Fruit fly (Drosophila melanogaster): Measurements from ENCODE around the gene CG18628.
A peak's percentile ranks its signal among the peaks of the same experiment; 100 is the strongest.

The CG18628 gene

DNA sequence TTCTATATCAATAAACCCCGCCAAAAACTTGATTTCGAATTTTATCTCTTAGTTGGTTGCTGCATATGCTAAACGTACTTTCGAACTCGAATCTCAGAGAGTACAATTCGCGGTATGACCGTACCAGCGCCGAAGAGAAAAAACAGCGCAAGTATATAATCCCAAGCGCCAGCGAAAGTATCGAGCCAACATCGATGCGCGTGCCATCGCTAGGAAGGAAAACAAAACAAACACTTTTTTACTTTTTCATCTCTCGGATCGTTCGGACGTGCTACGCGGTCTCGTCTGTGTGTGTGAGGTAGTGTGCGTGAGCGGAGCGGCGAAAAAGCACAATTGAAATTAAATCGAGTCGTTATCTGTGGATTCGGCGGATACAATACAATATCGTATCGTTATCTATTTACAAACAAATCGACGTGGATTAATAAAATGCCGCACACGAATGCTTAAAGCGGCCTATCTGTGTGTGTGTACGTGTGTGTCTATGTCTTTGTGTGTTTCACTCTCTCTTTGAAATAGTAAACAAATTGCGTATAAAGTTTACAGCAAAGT, 25.0 kb downstream of the CG18628 start, which contains the start of gene simj (continued):
- TF ChIP-seq CG6813 (GFP tag; optimal IDR thresholded peaks at IDR 0.05) (peak; percentile 30), Fer1 (GFP tag; optimal IDR thresholded peaks at IDR 0.05) (peak; percentile 80), ato (GFP tag; IDR thresholded peaks at IDR 0.05; ENCODE audit: partially characterized antibody) (peak; percentile 79), Awh (GFP tag; IDR thresholded peaks at IDR 0.05) (no peak; the same call in 1 of the 2 replicates), CG7987 (GFP tag; optimal IDR thresholded peaks at IDR 0.05) (peak; percentile 70), unc-4 (GFP tag; IDR thresholded peaks at IDR 0.05; ENCODE audit: partially characterized antibody) (peak; percentile 85), CG14050 (GFP tag; IDR thresholded peaks at IDR 0.05) (no peak), CG12155 (GFP tag; optimal IDR thresholded peaks at IDR 0.05) (peak; percentile 54), zfh2 (GFP tag; optimal IDR thresholded peaks at IDR 0.05) (peak; percentile 38), Adf1 (GFP tag; IDR thresholded peaks at IDR 0.05) (peak; percentile 68; the same call in 1 of the 2 replicates), CG1832 (GFP tag; optimal IDR thresholded peaks at IDR 0.05) (no peak), CG18011 (GFP tag; optimal IDR thresholded peaks at IDR 0.05) (no peak), CG13624 (GFP tag; optimal IDR thresholded peaks at IDR 0.05) (peak; percentile 75), fd3F (GFP tag; optimal IDR thresholded peaks at IDR 0.05) (no peak), jigr1 (GFP tag; IDR thresholded peaks at IDR 0.05) (no peak), zen2 (GFP tag; IDR thresholded peaks at IDR 0.05; ENCODE audit: partially characterized antibody) (peak; percentile 80; the same call in 1 of the 3 replicates), az2 (GFP tag; optimal IDR thresholded peaks at IDR 0.05) (peak; percentile 13), knrl (GFP tag; IDR thresholded peaks at IDR 0.05; ENCODE audit: partially characterized antibody) (peak; percentile 81), Lhr (GFP tag; optimal IDR thresholded peaks at IDR 0.05) (peak; percentile 74), sna (GFP tag; IDR thresholded peaks at IDR 0.05; ENCODE audit: partially characterized antibody) (peak; percentile 81), ham (GFP tag; IDR thresholded peaks at IDR 0.05) (no peak), E2f1 (GFP tag; IDR thresholded peaks at IDR 0.05) (0 out of 2 replicates have a peak, but pooled peaks have one; percentile 16), ind (GFP tag; optimal IDR thresholded peaks at IDR 0.05) (no peak), CG16813 (GFP tag; IDR thresholded peaks at IDR 0.05; ENCODE audit: partially characterized antibody) (peak; percentile 83), Hr3 (GFP tag; optimal IDR thresholded peaks at IDR 0.05) (no peak), lmd (GFP tag; IDR thresholded peaks at IDR 0.05) (no peak), gfzf (GFP tag; optimal IDR thresholded peaks at IDR 0.05) (peak; percentile 98), cato (GFP tag; optimal IDR thresholded peaks at IDR 0.05; ENCODE audit: borderline replicate concordance) (no peak), emc (GFP tag; optimal IDR thresholded peaks at IDR 0.05) (no peak), fd96Cb (tag; optimal IDR thresholded peaks at IDR 0.05) (no peak), crol (GFP tag; IDR thresholded peaks at IDR 0.05) (peak; percentile 7; the same call in 1 of the 2 replicates), Lim3 (GFP tag; IDR thresholded peaks at IDR 0.05) (no peak), Blimp-1 (GFP tag; optimal IDR thresholded peaks at IDR 0.05) (peak; percentile 26), insv (GFP tag; optimal IDR thresholded peaks at IDR 0.05) (peak in 1 of 2 experiments; percentile 60), trh (GFP tag; optimal IDR thresholded peaks at IDR 0.05) (no peak), CHES-1-like (GFP tag; optimal IDR thresholded peaks at IDR 0.05) (peak; percentile 83), Hmr (GFP tag; optimal IDR thresholded peaks at IDR 0.05) (peak; percentile 68), tna (GFP tag; IDR thresholded peaks at IDR 0.05; ENCODE audit: partially characterized antibody) (peak; percentile 84), CG9797 (GFP tag; optimal IDR thresholded peaks at IDR 0.05) (peak; percentile 94), CG4424 (GFP tag; optimal IDR thresholded peaks at IDR 0.05) (no peak), dimm (GFP tag; IDR thresholded peaks at IDR 0.05) (no peak), MTF-1 (GFP tag; optimal IDR thresholded peaks at IDR 0.05; ENCODE audit: borderline replicate concordance) (peak; percentile 58), ab (GFP tag; optimal IDR thresholded peaks at IDR 0.05) (no peak), Ets65A (GFP tag) (no peak), usp (GFP tag; optimal IDR thresholded peaks at IDR 0.05) (no peak), CG6689 (GFP tag; IDR thresholded peaks at IDR 0.05) (0 out of 2 replicates have a peak, but pooled peaks have one; percentile 6), jing (GFP tag; optimal IDR thresholded peaks at IDR 0.05) (no peak), pum (GFP tag; optimal IDR thresholded peaks at IDR 0.05) (no peak), H2.0 (GFP tag; IDR thresholded peaks at IDR 0.05) (0 out of 2 replicates have a peak, but pooled peaks have one; percentile 17)
